Worm (Caenorhabditis elegans) whole organism, L2 larva: ENCODE results near the gene dhs-29.
A peak's percentile ranks its signal among the peaks of the same experiment; 100 is the strongest.

Source experiments
- C34F6.9 ChIP-seq: fragments of 150-350 bp; optimal IDR thresholded peaks from 2 replicates; lab custom pipeline; 2014; ENCODE audit warnings: missing biosample characterization, missing genetic modification characterization
- F13H6.1 ChIP-seq: sonication (generic microtip); optimal IDR thresholded peaks from 2 replicates; lab custom pipeline; 2016; ENCODE audit warnings: missing genetic modification characterization, missing compliant biosample characterization
- R02D3.7 ChIP-seq: fragments of 150-350 bp; optimal IDR thresholded peaks from 2 replicates; lab custom pipeline; 2014; ENCODE audit warnings: missing biosample characterization, missing genetic modification characterization
- Y55F3AM.14 ChIP-seq: fragments of 200-800 bp; sonication (Bioruptor generic); optimal IDR thresholded peaks from 2 replicates; lab custom pipeline; 2018; ENCODE audit warnings: mild to moderate bottlenecking, missing genetic modification characterization, missing compliant biosample characterization
- ZK546.5 ChIP-seq: sonication (generic microtip); optimal IDR thresholded peaks from 2 replicates; lab custom pipeline; 2017; ENCODE audit warnings: missing biosample characterization, missing genetic modification characterization
- alr-1 ChIP-seq: fragments of 150-350 bp; optimal IDR thresholded peaks from 2 replicates; lab custom pipeline; 2014; ENCODE audit warnings: missing biosample characterization, missing genetic modification characterization
- ama-1 ChIP-seq: fragments of 150-350 bp; optimal IDR thresholded peaks from 2 replicates; lab custom pipeline; 2018; ENCODE audit warnings: inconsistent platforms
- blmp-1 ChIP-seq: sonication (generic microtip); optimal IDR thresholded peaks from 2 replicates; lab custom pipeline; 2017; ENCODE audit warnings: missing genetic modification characterization, mild to moderate bottlenecking, missing compliant biosample characterization, antibody characterized with exemption, moderate library complexity; ENCODE audit not compliant: insufficient read depth
- ceh-16 ChIP-seq: fragments of 150-350 bp; optimal IDR thresholded peaks from 2 replicates; lab custom pipeline; 2014; ENCODE audit warnings: missing biosample characterization, missing genetic modification characterization
- ceh-82 ChIP-seq: fragments of 150-350 bp; optimal IDR thresholded peaks from 2 replicates; lab custom pipeline; 2014; ENCODE audit warnings: missing biosample characterization, missing genetic modification characterization
- crh-2 ChIP-seq: sonication (generic microtip); optimal IDR thresholded peaks from 2 replicates; lab custom pipeline; 2017; ENCODE audit warnings: missing biosample characterization, missing genetic modification characterization
- dmd-4 ChIP-seq: sonication (generic microtip); optimal IDR thresholded peaks from 2 replicates; lab custom pipeline; 2017; ENCODE audit warnings: missing biosample characterization, missing genetic modification characterization
- egl-27 ChIP-seq: sonication (generic microtip); optimal IDR thresholded peaks from 3 replicates; lab custom pipeline; 2017; ENCODE audit warnings: missing biosample characterization, missing genetic modification reagents, missing genetic modification characterization
- elt-1 ChIP-seq: fragments of 150-350 bp; optimal IDR thresholded peaks from 2 replicates; lab custom pipeline; 2014; ENCODE audit warnings: missing biosample characterization, missing genetic modification characterization
- elt-3 ChIP-seq: sonication (generic microtip); optimal IDR thresholded peaks from 2 replicates; lab custom pipeline; 2017; ENCODE audit warnings: missing biosample characterization, missing genetic modification characterization
- fos-1 ChIP-seq: fragments of 150-350 bp; optimal IDR thresholded peaks from 2 replicates; lab custom pipeline; 2014; ENCODE audit warnings: missing biosample characterization, missing genetic modification characterization
- gmeb-1 ChIP-seq: fragments of 150-350 bp; optimal IDR thresholded peaks from 2 replicates; lab custom pipeline; 2014; ENCODE audit warnings: missing biosample characterization, missing genetic modification characterization
- lin-11 ChIP-seq: fragments of 150-350 bp; sonication (generic microtip); optimal IDR thresholded peaks from 2 replicates; lab custom pipeline; 2014; ENCODE audit warnings: missing biosample characterization, missing genetic modification characterization, inconsistent platforms, mixed read lengths
- lin-13 ChIP-seq: fragments of 150-350 bp; optimal IDR thresholded peaks from 2 replicates; lab custom pipeline; 2014; ENCODE audit warnings: missing biosample characterization, missing genetic modification reagents, missing genetic modification characterization
- lsy-2 ChIP-seq, 2 experiments: fragments of 150-350 bp in 1 of 2; sonication (generic microtip) in 1 of 2; optimal IDR thresholded peaks; 2 replicates each; lab custom pipeline; 2014 to 2017; ENCODE audit warnings: missing biosample characterization in 2 of 2, missing genetic modification characterization in 2 of 2
- mab-5 ChIP-seq: fragments of 150-350 bp; optimal IDR thresholded peaks from 2 replicates; lab custom pipeline; 2014; ENCODE audit warnings: missing biosample characterization, missing genetic modification characterization
- mbf-1 ChIP-seq: sonication (generic microtip); optimal IDR thresholded peaks from 2 replicates; lab custom pipeline; 2017; ENCODE audit warnings: missing biosample characterization, missing genetic modification characterization
- mdl-1 ChIP-seq, 2 experiments: fragments of 150-350 bp in 1 of 2; sonication (generic microtip) in 1 of 2; optimal IDR thresholded peaks; 2 replicates each; lab custom pipeline; 2017; ENCODE audit warnings: missing biosample characterization in 2 of 2, missing genetic modification characterization in 2 of 2
- nhr-10 ChIP-seq: sonication (generic microtip); optimal IDR thresholded peaks from 2 replicates; lab custom pipeline; 2017; ENCODE audit warnings: missing biosample characterization, missing genetic modification characterization
- nhr-11 ChIP-seq: fragments of 150-350 bp; optimal IDR thresholded peaks from 2 replicates; lab custom pipeline; 2014; ENCODE audit warnings: missing biosample characterization, missing genetic modification characterization
- nhr-12 ChIP-seq: fragments of 150-350 bp; optimal IDR thresholded peaks from 2 replicates; lab custom pipeline; 2014; ENCODE audit warnings: missing biosample characterization, missing genetic modification characterization
- nhr-129 ChIP-seq: fragments of 150-350 bp; optimal IDR thresholded peaks from 2 replicates; lab custom pipeline; 2014; ENCODE audit warnings: missing biosample characterization, missing genetic modification characterization
- nhr-21 ChIP-seq: fragments of 150-350 bp; optimal IDR thresholded peaks from 2 replicates; lab custom pipeline; 2014; ENCODE audit warnings: missing biosample characterization, missing genetic modification characterization
- nhr-23 ChIP-seq: fragments of 150-350 bp; optimal IDR thresholded peaks from 2 replicates; lab custom pipeline; 2014; ENCODE audit warnings: missing biosample characterization, missing genetic modification reagents, missing genetic modification characterization
- nhr-237 ChIP-seq: fragments of 150-350 bp; optimal IDR thresholded peaks from 2 replicates; lab custom pipeline; 2014; ENCODE audit warnings: missing biosample characterization, missing genetic modification characterization
- nhr-25 ChIP-seq: fragments of 150-350 bp; sonication (generic microtip); optimal IDR thresholded peaks from 3 replicates; lab custom pipeline; 2014; ENCODE audit warnings: missing biosample characterization, missing genetic modification characterization
- nhr-6 ChIP-seq: fragments of 150-350 bp; optimal IDR thresholded peaks from 2 replicates; lab custom pipeline; 2014; ENCODE audit warnings: missing biosample characterization, missing genetic modification characterization
- nhr-77 ChIP-seq: fragments of 150-350 bp; optimal IDR thresholded peaks from 2 replicates; lab custom pipeline; 2014; ENCODE audit warnings: missing biosample characterization, missing genetic modification characterization
- peb-1 ChIP-seq: fragments of 150-350 bp; optimal IDR thresholded peaks from 2 replicates; lab custom pipeline; 2014; ENCODE audit warnings: missing biosample characterization, missing genetic modification characterization
- sem-4 ChIP-seq: fragments of 150-350 bp; optimal IDR thresholded peaks from 2 replicates; lab custom pipeline; 2014; ENCODE audit warnings: missing biosample characterization, missing genetic modification reagents, missing genetic modification characterization
- sma-3 ChIP-seq: sonication (generic microtip); optimal IDR thresholded peaks from 2 replicates; lab custom pipeline; 2016; ENCODE audit warnings: missing genetic modification reagents, missing genetic modification characterization, missing compliant biosample characterization
- sma-9 ChIP-seq, 2 experiments: fragments of 150-350 bp in 1 of 2; sonication (generic microtip) in 1 of 2; optimal IDR thresholded peaks; 2 replicates each; lab custom pipeline; 2014 to 2016; ENCODE audit warnings: missing genetic modification characterization in 2 of 2, mild to moderate bottlenecking in 1 of 2, missing biosample characterization in 1 of 2, missing compliant biosample characterization in 1 of 2, missing genetic modification reagents in 1 of 2, moderate library complexity in 1 of 2
- unc-39 ChIP-seq: fragments of 150-350 bp; optimal IDR thresholded peaks from 2 replicates; lab custom pipeline; 2014; ENCODE audit warnings: missing biosample characterization, missing genetic modification characterization
- unc-62 ChIP-seq: fragments of 150-350 bp; optimal IDR thresholded peaks from 2 replicates; lab custom pipeline; 2014; ENCODE audit warnings: missing biosample characterization, missing genetic modification reagents, missing genetic modification characterization
- zag-1 ChIP-seq: fragments of 150-350 bp; optimal IDR thresholded peaks from 2 replicates; lab custom pipeline; 2014; ENCODE audit warnings: missing biosample characterization, missing genetic modification characterization
- ztf-1 ChIP-seq: fragments of 200-800 bp; sonication (Bioruptor generic); conservative IDR thresholded peaks from 2 replicates; pipeline ENCODE4 v1.3.6; 2022; ENCODE audit warnings: missing genetic modification characterization, missing compliant biosample characterization
- ztf-11 ChIP-seq: sonication (generic microtip); optimal IDR thresholded peaks from 2 replicates; lab custom pipeline; 2017; ENCODE audit warnings: missing biosample characterization, missing genetic modification characterization
- ztf-4 ChIP-seq: fragments of 150-350 bp; optimal IDR thresholded peaks from 2 replicates; lab custom pipeline; 2014; ENCODE audit warnings: missing biosample characterization, missing genetic modification characterization

Gene dhs-29

ce11 chrX:7689570-7689969 lies 24.9 kb upstream of the dhs-29 start:
- TF ChIP-seq ztf-11 (tag; lab: Kevin White, UChicago) (no peak), elt-3 (no peak), nhr-129 (tag; lab: Kevin White, UChicago) (peak; percentile 23), sma-9 (GFP tag; optimal IDR thresholded peaks at IDR 0.05; lab: Kevin White, UChicago) (peak; percentile 24), sma-9 (tag; optimal IDR thresholded peaks at IDR 0.05; lab: Kevin White, UChicago) (no peak), lin-13 (GFP tag; lab: Kevin White, UChicago) (no peak), crh-2 (tag; lab: Kevin White, UChicago) (no peak), nhr-10 (tag; lab: Kevin White, UChicago) (no peak), ceh-16 (tag; lab: Kevin White, UChicago) (no peak), mdl-1 (tag; optimal IDR thresholded peaks at IDR 0.05; lab: Kevin White, UChicago) (no peak), nhr-237 (tag; lab: Kevin White, UChicago) (no peak), egl-27 (tag; lab: Kevin White, UChicago) (no peak), lin-11 (no peak), alr-1 (tag; lab: Kevin White, UChicago) (no peak), F13H6.1 (tag; lab: Kevin White, UChicago) (peak; percentile 29), nhr-23 (tag; lab: Kevin White, UChicago) (no peak), R02D3.7 (no peak), fos-1 (no peak), sma-3 (no peak), nhr-11 (tag; lab: Kevin White, UChicago) (no peak), unc-39 (tag; lab: Kevin White, UChicago) (no peak), dmd-4 (tag; lab: Kevin White, UChicago) (no peak), lsy-2 (tag; optimal IDR thresholded peaks at IDR 0.05; lab: Kevin White, UChicago) (no peak)

- TF ChIP-seq gmeb-1 (tag; lab: Kevin White, UChicago), result no peak
- no peak for TF ChIP-seq nhr-6 (tag; lab: Kevin White, UChicago)
- TF ChIP-seq peb-1 (tag; lab: Kevin White, UChicago), result no peak
- no peak for TF ChIP-seq ceh-16 (tag; lab: Kevin White, UChicago)
- no peak for TF ChIP-seq elt-3
- no peak for TF ChIP-seq R02D3.7
Measured at ce11 chrX:7689119-7689518, 24.4 kb upstream of the dhs-29 start, which contains the start of gene clik-2. TSS of gene clik-2 (minus strand) at chrX:7689219.

- TF ChIP-seq mbf-1 (tag; lab: Kevin White, UChicago) (no peak), sma-3 (no peak), lin-11 (no peak), zag-1 (tag; lab: Kevin White, UChicago) (no peak), nhr-11 (tag; lab: Kevin White, UChicago) (no peak), mdl-1 (tag; optimal IDR thresholded peaks at IDR 0.05; lab: Kevin White, UChicago) (peak in 1 of 2 experiments; percentile 28), ztf-4 (tag; lab: Kevin White, UChicago) (no peak), unc-62 (GFP tag; lab: Kevin White, UChicago) (no peak), lin-13 (GFP tag; lab: Kevin White, UChicago) (peak; percentile 18), mab-5 (peak; percentile 38), R02D3.7 (no peak), dmd-4 (tag; lab: Kevin White, UChicago) (no peak), C34F6.9 (tag; lab: Kevin White, UChicago) (peak; percentile 60), lsy-2 (tag; optimal IDR thresholded peaks at IDR 0.05; lab: Kevin White, UChicago) (peak in 1 of 2 experiments; percentile 62), nhr-6 (tag; lab: Kevin White, UChicago) (peak; percentile 42), peb-1 (tag; lab: Kevin White, UChicago) (no peak), blmp-1 (no peak), crh-2 (tag; lab: Kevin White, UChicago) (peak; percentile 54), nhr-25 (tag; lab: Kevin White, UChicago) (no peak), ZK546.5 (tag; lab: Kevin White, UChicago) (no peak), nhr-237 (tag; lab: Kevin White, UChicago) (no peak), gmeb-1 (tag; lab: Kevin White, UChicago) (no peak), ama-1 (lab: Kevin White, UChicago) (no peak), elt-3 (no peak), sem-4 (tag; lab: Kevin White, UChicago) (no peak), ceh-16 (tag; lab: Kevin White, UChicago) (no peak), nhr-23 (tag; lab: Kevin White, UChicago) (no peak), Y55F3AM.14 (no peak), ztf-11 (tag; lab: Kevin White, UChicago) (no peak), ztf-1 (GFP tag; lab: Robert Waterston, UW) (no peak), unc-39 (tag; lab: Kevin White, UChicago) (no peak), nhr-12 (tag; lab: Kevin White, UChicago) (no peak), nhr-77 (tag; lab: Kevin White, UChicago) (no peak), fos-1 (no peak), elt-1 (tag; lab: Kevin White, UChicago) (no peak), alr-1 (tag; lab: Kevin White, UChicago) (no peak), nhr-129 (tag; lab: Kevin White, UChicago) (peak; percentile 67), nhr-21 (tag; lab: Kevin White, UChicago) (no peak), ceh-82 (tag; lab: Kevin White, UChicago) (no peak), egl-27 (tag; lab: Kevin White, UChicago) (no peak), F13H6.1 (tag; lab: Kevin White, UChicago) (peak; percentile 32)
Measured at ce11 chrX:7681965-7682946, 17.5 kb upstream of the dhs-29 start, which contains the start of gene unc-18. TSS of gene unc-18 (plus strand) at chrX:7682896.
